Worm (Caenorhabditis elegans) whole organism, late embryonic: Measurements from ENCODE around the gene ZK1086.3.

ENCODE experiments used
- C08G9.2 ChIP-seq: sonication (generic microtip); optimal IDR thresholded peaks from 2 replicates; lab custom pipeline; 2016; ENCODE audit warnings: mild to moderate bottlenecking, missing genetic modification characterization, moderate library complexity, missing compliant biosample characterization
- C38D4.7 ChIP-seq: fragments of 200-800 bp; sonication (Bioruptor generic); optimal IDR thresholded peaks from 2 replicates; lab custom pipeline; 2018; ENCODE audit warnings: mild to moderate bottlenecking, missing genetic modification characterization, moderate library complexity, missing compliant biosample characterization
- Y22D7AL.16 ChIP-seq: sonication (generic microtip); optimal IDR thresholded peaks from 2 replicates; lab custom pipeline; 2016; ENCODE audit warnings: missing genetic modification characterization, missing compliant biosample characterization
- ahr-1 ChIP-seq: sonication (generic microtip); optimal IDR thresholded peaks from 2 replicates; lab custom pipeline; 2016; ENCODE audit warnings: missing genetic modification characterization, missing compliant biosample characterization
- ceh-14 ChIP-seq: sonication (generic microtip); optimal IDR thresholded peaks from 2 replicates; lab custom pipeline; 2016; ENCODE audit warnings: missing genotype, missing genetic modification characterization, missing compliant biosample characterization
- ceh-24 ChIP-seq: sonication (generic microtip); optimal IDR thresholded peaks from 2 replicates; lab custom pipeline; 2016; ENCODE audit warnings: mild to moderate bottlenecking, missing genetic modification characterization, missing compliant biosample characterization
- ceh-30 ChIP-seq: fragments of 150-350 bp; optimal IDR thresholded peaks from 2 replicates; lab custom pipeline; 2014; ENCODE audit warnings: missing biosample characterization, missing genetic modification characterization
- ceh-45 ChIP-seq: fragments of 200-800 bp; sonication (Bioruptor generic); IDR thresholded peaks from 2 replicates; pipeline ENCODE4 v1.3.6; 2022; ENCODE audit warnings: missing genetic modification reagents, missing genetic modification characterization, missing compliant biosample characterization
- ceh-48 ChIP-seq: sonication (generic microtip); optimal IDR thresholded peaks from 2 replicates; lab custom pipeline; 2016; ENCODE audit warnings: missing genetic modification characterization, inconsistent platforms, missing compliant biosample characterization
- che-1 ChIP-seq: sonication (generic microtip); optimal IDR thresholded peaks from 2 replicates; lab custom pipeline; 2016; ENCODE audit warnings: mild to moderate bottlenecking, missing genetic modification characterization, missing compliant biosample characterization
- dve-1 ChIP-seq: sonication (generic microtip); optimal IDR thresholded peaks from 2 replicates; lab custom pipeline; 2017; ENCODE audit warnings: antibody characterized with exemption, mild to moderate bottlenecking, missing genetic modification characterization, missing compliant biosample characterization
- elt-2 ChIP-seq: sonication (generic microtip); optimal IDR thresholded peaks from 2 replicates; lab custom pipeline; 2016; ENCODE audit warnings: missing genetic modification reagents, missing genetic modification characterization, missing compliant biosample characterization
- elt-4 ChIP-seq: sonication (generic microtip); optimal IDR thresholded peaks from 2 replicates; lab custom pipeline; 2016; ENCODE audit warnings: missing genetic modification characterization, missing compliant biosample characterization
- eyg-1 ChIP-seq: sonication (generic microtip); optimal IDR thresholded peaks from 2 replicates; lab custom pipeline; 2016; ENCODE audit warnings: missing genotype, missing genetic modification characterization, missing compliant biosample characterization
- fax-1 ChIP-seq: sonication (generic microtip); optimal IDR thresholded peaks from 2 replicates; lab custom pipeline; 2016; ENCODE audit warnings: missing genotype, missing genetic modification characterization, missing compliant biosample characterization
- fkh-6 ChIP-seq: sonication (generic microtip); optimal IDR thresholded peaks from 2 replicates; lab custom pipeline; 2016; ENCODE audit warnings: missing genetic modification characterization, missing compliant biosample characterization
- gmeb-2 ChIP-seq: sonication (generic microtip); optimal IDR thresholded peaks from 2 replicates; lab custom pipeline; 2016; ENCODE audit warnings: missing genetic modification characterization, inconsistent platforms, missing compliant biosample characterization
- hlh-15 ChIP-seq: sonication (generic microtip); optimal IDR thresholded peaks from 2 replicates; lab custom pipeline; 2016; ENCODE audit warnings: missing genetic modification characterization, missing compliant biosample characterization
- hlh-30 ChIP-seq: sonication (generic microtip); optimal IDR thresholded peaks from 2 replicates; lab custom pipeline; 2017; ENCODE audit warnings: antibody characterized with exemption, missing genetic modification characterization, missing compliant biosample characterization; ENCODE audit not compliant: insufficient read depth
- lin-11 ChIP-seq: fragments of 200-800 bp; sonication (Bioruptor generic); optimal IDR thresholded peaks from 2 replicates; lab custom pipeline; 2018; ENCODE audit warnings: mild to moderate bottlenecking, missing genetic modification characterization, missing compliant biosample characterization
- madf-2 ChIP-seq: sonication (generic microtip); optimal IDR thresholded peaks from 2 replicates; lab custom pipeline; 2017; ENCODE audit warnings: missing genetic modification characterization, missing compliant biosample characterization
- nfya-1 ChIP-seq: sonication (generic microtip); optimal IDR thresholded peaks from 2 replicates; lab custom pipeline; 2017; ENCODE audit warnings: missing genetic modification characterization, mild to moderate bottlenecking, missing compliant biosample characterization, antibody characterized with exemption, moderate library complexity
- nhr-232 ChIP-seq: sonication (generic microtip); optimal IDR thresholded peaks from 2 replicates; lab custom pipeline; 2016; ENCODE audit warnings: missing genetic modification characterization, missing compliant biosample characterization
- pat-9 ChIP-seq: fragments of 200-800 bp; sonication (Bioruptor generic); optimal IDR thresholded peaks from 2 replicates; lab custom pipeline; 2018; ENCODE audit warnings: mild to moderate bottlenecking, missing genetic modification characterization, moderate library complexity, missing compliant biosample characterization
- pqm-1 ChIP-seq: sonication (generic microtip); optimal IDR thresholded peaks from 2 replicates; lab custom pipeline; 2016; ENCODE audit warnings: missing genetic modification characterization, missing compliant biosample characterization
- ref-2 ChIP-seq: sonication (generic microtip); optimal IDR thresholded peaks from 2 replicates; lab custom pipeline; 2016; ENCODE audit warnings: missing genetic modification characterization, missing compliant biosample characterization
- sox-2 ChIP-seq: fragments of 200-800 bp; sonication (Bioruptor generic); IDR thresholded peaks from 2 replicates; pipeline ENCODE4 v1.3.6; 2022; ENCODE audit warnings: missing genetic modification reagents, missing genetic modification characterization, missing compliant biosample characterization
- sox-4 ChIP-seq: sonication (generic microtip); optimal IDR thresholded peaks from 2 replicates; lab custom pipeline; 2017; ENCODE audit warnings: mild to moderate bottlenecking, missing genetic modification characterization, inconsistent platforms, missing compliant biosample characterization
- syd-9 ChIP-seq: sonication (generic microtip); optimal IDR thresholded peaks from 2 replicates; lab custom pipeline; 2016; ENCODE audit warnings: mild to moderate bottlenecking, missing genetic modification characterization, moderate library complexity, missing compliant biosample characterization
- ttx-3 ChIP-seq: sonication (generic microtip); optimal IDR thresholded peaks from 2 replicates; lab custom pipeline; 2016; ENCODE audit warnings: missing genetic modification reagents, missing genetic modification characterization, missing compliant biosample characterization
- unc-3 ChIP-seq, 2 experiments: fragments of 200-800 bp in 1 of 2; sonication (Bioruptor generic) in 1 of 2; sonication (generic microtip) in 1 of 2; conservative IDR thresholded peaks in 1 of 2; optimal IDR thresholded peaks in 1 of 2; 2 replicates each; pipeline versions ENCODE4 v1.3.6 to Lab custom; 2016 to 2022; ENCODE audit warnings: missing compliant biosample characterization in 2 of 2, missing genetic modification characterization in 2 of 2, missing genetic modification reagents in 1 of 2
- unc-55 ChIP-seq: sonication (generic microtip); optimal IDR thresholded peaks from 2 replicates; lab custom pipeline; 2017; ENCODE audit warnings: missing biosample characterization, missing genetic modification reagents, missing genetic modification characterization
- zip-5 ChIP-seq: sonication (generic microtip); optimal IDR thresholded peaks from 2 replicates; lab custom pipeline; 2016; ENCODE audit warnings: missing genetic modification characterization, missing compliant biosample characterization

ZK1086.3 gene

DNA sequence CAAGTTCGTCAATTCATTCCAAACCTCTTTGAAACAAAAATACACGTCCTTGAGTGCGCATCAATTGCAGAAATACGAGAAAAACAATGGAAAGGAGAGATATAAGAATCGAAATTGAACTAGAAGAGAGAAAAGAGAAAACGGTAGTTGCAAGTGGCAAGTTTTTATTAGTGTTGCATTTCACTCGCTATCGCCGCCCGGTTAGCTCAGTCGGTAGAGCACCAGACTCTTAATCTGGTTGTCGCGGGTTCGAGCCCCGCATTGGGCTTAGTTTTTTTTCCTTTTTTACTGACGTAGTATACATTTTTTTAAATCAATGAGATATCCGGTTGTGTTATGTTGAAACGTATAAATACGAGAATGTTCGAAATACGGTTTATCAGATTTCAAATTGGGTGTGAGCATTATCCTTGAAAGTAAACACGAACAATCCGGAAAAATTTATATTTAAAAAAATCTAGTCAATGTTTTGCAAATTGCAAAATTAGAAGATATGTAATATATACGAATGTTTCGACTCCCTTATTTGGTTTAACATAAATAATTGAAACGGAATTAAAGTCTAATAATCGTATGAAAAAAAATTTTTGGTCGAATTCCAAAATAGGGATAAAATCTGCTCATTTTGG, 9.1 kb upstream of the ZK1086.3 start:
- peak; percentile 7 for TF ChIP-seq zip-5
- peak; percentile 37 for TF ChIP-seq ceh-14 (tag; lab: Kevin White, UChicago)
- peak; percentile 4 for TF ChIP-seq hlh-15 (tag; lab: Kevin White, UChicago)
- TF ChIP-seq gmeb-2 (tag; lab: Kevin White, UChicago), result peak; percentile 43
- TF ChIP-seq ttx-3 (tag; lab: Kevin White, UChicago), result peak; percentile 9
- no peak for TF ChIP-seq C08G9.2 (tag; lab: Kevin White, UChicago)
- peak; percentile 1 for TF ChIP-seq nhr-232 (tag; lab: Kevin White, UChicago)
- peak; percentile 40; the same call in 1 of the 2 replicates for TF ChIP-seq ceh-45
- TF ChIP-seq fax-1 (tag; lab: Kevin White, UChicago), result peak; percentile 4
- peak; percentile 14 for TF ChIP-seq fkh-6
- TF ChIP-seq elt-4, result no peak
- TF ChIP-seq madf-2 (tag; lab: Kevin White, UChicago), result peak; percentile 11
- TF ChIP-seq che-1, result peak; percentile 32
- peak; percentile 21 for TF ChIP-seq pat-9 (tag; lab: Kevin White, UChicago)
- no peak for TF ChIP-seq ceh-24 (tag; lab: Kevin White, UChicago)
- TF ChIP-seq unc-55 (GFP tag; lab: Kevin White, UChicago), result no peak
- peak; percentile 26 for TF ChIP-seq Y22D7AL.16 (tag; lab: Kevin White, UChicago)
- TF ChIP-seq ceh-30 (tag; lab: Kevin White, UChicago), result no peak
- TF ChIP-seq dve-1 (tag; lab: Kevin White, UChicago), result peak; percentile 36

DNA sequence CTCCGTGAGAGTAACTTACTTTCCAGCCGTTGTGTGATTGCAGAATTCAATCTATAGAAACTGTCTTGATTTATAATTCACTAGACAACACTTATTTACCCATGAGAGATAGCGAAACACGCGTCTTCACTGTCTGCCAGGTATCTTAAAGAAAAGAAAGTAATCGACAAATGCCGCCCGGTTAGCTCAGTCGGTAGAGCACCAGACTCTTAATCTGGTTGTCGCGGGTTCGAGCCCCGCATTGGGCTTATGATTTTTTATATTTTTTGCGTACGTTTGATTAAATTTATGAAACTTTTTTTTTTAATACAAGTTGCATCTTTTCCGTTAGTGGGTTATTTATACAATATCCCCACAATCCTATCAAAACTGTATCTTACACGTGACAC, 8.6 kb upstream of the ZK1086.3 start:
- TF ChIP-seq elt-2 (no peak), sox-2 (GFP tag; lab: Robert Waterston, UW) (no peak), ceh-48 (no peak)

DNA sequence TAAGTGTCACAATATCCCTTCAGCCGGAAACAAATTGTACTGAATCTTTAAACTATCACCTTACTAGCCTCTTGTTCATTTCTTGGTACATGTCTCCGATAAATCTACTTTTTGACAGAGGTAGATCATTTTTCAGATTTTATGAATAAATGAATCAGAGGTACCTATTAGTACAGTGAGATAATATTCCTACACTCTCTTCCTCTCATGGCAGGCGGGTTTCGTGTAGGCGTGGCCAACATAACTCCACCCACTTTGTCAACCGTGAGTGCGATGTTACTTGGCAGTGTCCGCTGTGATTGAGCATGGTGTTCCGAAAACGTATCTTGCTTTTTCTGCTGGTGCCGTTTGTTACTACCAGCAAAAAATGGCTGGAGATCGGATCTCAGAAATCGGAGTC, 5.4 kb upstream of the ZK1086.3 start, which contains the start of gene F55F3.4:
F55F3.4 (plus strand) TSS at position 301 of the 400 bp plus-strand sequence.
- TF ChIP-seq pqm-1 (tag; lab: Kevin White, UChicago), result no peak

- TF ChIP-seq hlh-30, result no peak
- no peak for TF ChIP-seq ref-2
Measured at ce11 chrX:13793525-13793924, 2.9 kb downstream of the ZK1086.3 start, which contains the start of gene ZK1086.2. TSS of gene ZK1086.2 (minus strand) at chrX:13793625.

DNA sequence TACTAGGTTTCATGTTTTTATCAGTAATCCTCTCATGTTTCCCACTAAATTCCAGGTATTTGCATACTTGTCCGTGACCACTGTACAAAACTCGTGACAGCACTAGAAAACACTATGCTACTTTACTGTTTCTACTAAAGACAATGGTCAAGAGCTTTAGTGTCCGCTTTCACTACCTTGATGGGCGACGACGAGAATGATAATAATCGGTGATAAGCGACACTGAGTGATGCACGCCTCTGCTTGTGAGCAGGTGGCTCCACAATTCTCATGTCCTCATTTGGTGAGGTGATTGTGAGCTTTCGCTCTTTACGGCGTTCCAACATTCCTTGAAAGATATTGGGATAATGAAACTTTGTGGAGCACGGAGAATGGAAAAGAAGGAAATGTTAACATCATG, 12.6 kb downstream of the ZK1086.3 start:
- no peak for TF ChIP-seq unc-55 (GFP tag; lab: Kevin White, UChicago)
- TF ChIP-seq eyg-1, result no peak
- TF ChIP-seq C08G9.2 (tag; lab: Kevin White, UChicago), result no peak
- TF ChIP-seq unc-3 (GFP tag; conservative IDR thresholded peaks at IDR 0.05; lab: Robert Waterston, UW), result no peak
- TF ChIP-seq unc-3 (tag; optimal IDR thresholded peaks at IDR 0.05; lab: Kevin White, UChicago), result no peak
- TF ChIP-seq sox-2 (GFP tag; lab: Robert Waterston, UW), result no peak
- no peak for TF ChIP-seq pat-9 (tag; lab: Kevin White, UChicago)
- TF ChIP-seq elt-4, result no peak
- no peak for TF ChIP-seq elt-2
- no peak for TF ChIP-seq nfya-1 (tag; lab: Kevin White, UChicago)
- TF ChIP-seq zip-5, result no peak
- no peak for TF ChIP-seq ceh-48
- no peak for TF ChIP-seq C38D4.7
- TF ChIP-seq sox-4 (tag; lab: Kevin White, UChicago), result no peak
- no peak for TF ChIP-seq dve-1 (tag; lab: Kevin White, UChicago)
- TF ChIP-seq ahr-1 (tag; lab: Kevin White, UChicago), result no peak

ce11 chrX:13809773-13810172, 19.1 kb downstream of the ZK1086.3 start, which contains the start of gene obr-3:
TSS of gene obr-3 (minus strand) at chrX:13809873.
- TF ChIP-seq lin-11 (tag; lab: Kevin White, UChicago) (no peak), fax-1 (tag; lab: Kevin White, UChicago) (no peak), syd-9 (tag; lab: Kevin White, UChicago) (no peak)
- TF ChIP-seq, all 69 proteins: peak for 0
